Worm (Caenorhabditis elegans) whole organism, L4/young adult: Measurements from ENCODE around the gene F35A5.2.
A peak's percentile ranks its signal among the peaks of the same experiment; 100 is the strongest.

ENCODE experiments used
- W03F9.2 ChIP-seq: fragments of 150-350 bp; optimal IDR thresholded peaks from 2 replicates; lab custom pipeline; 2014; ENCODE audit warnings: missing biosample characterization, missing genetic modification characterization
- dao-5 ChIP-seq: sonication (generic microtip); optimal IDR thresholded peaks from 2 replicates; lab custom pipeline; 2016; ENCODE audit warnings: missing genotype, missing genetic modification characterization, moderate library complexity, missing compliant biosample characterization
- him-1 ChIP-seq: sonication (generic microtip); optimal IDR thresholded peaks from 2 replicates; lab custom pipeline; 2016; ENCODE audit warnings: missing genotype, missing genetic modification reagents, missing genetic modification characterization, missing compliant biosample characterization

The F35A5.2 gene

ce11 chrX:3785111-3785808 is 19.7 kb upstream of the F35A5.2 start:
- no peak for TF ChIP-seq W03F9.2 (tag; lab: Kevin White, UChicago)
- no peak for TF ChIP-seq dao-5 (tag; lab: Kevin White, UChicago)
- no peak for TF ChIP-seq him-1

- TF ChIP-seq W03F9.2 (tag; lab: Kevin White, UChicago) (no peak), him-1 (no peak), dao-5 (tag; lab: Kevin White, UChicago) (no peak)
Measured at ce11 chrX:3787431-3788076, 17.4 kb upstream of the F35A5.2 start, which contains the start of gene pmpl-1. Gene pmpl-1, plus strand, starts transcription at chrX:3788026.

ce11 chrX:3788483-3788882 is 16.5 kb upstream of the F35A5.2 start:
- no peak for TF ChIP-seq W03F9.2 (tag; lab: Kevin White, UChicago)
- no peak for TF ChIP-seq him-1
- no peak for TF ChIP-seq dao-5 (tag; lab: Kevin White, UChicago)

ce11 chrX:3791098-3791497 is 13.8 kb upstream of the F35A5.2 start:
- no peak for TF ChIP-seq W03F9.2 (tag; lab: Kevin White, UChicago)
- no peak for TF ChIP-seq him-1
- no peak for TF ChIP-seq dao-5 (tag; lab: Kevin White, UChicago)

ce11 chrX:3792715-3793114 is 12.2 kb upstream of the F35A5.2 start, which contains the start of gene idpp-5:
Gene idpp-5, minus strand, starts transcription at chrX:3792815.
- TF ChIP-seq him-1, result no peak
- TF ChIP-seq dao-5 (tag; lab: Kevin White, UChicago), result no peak
- no peak for TF ChIP-seq W03F9.2 (tag; lab: Kevin White, UChicago)

- TF ChIP-seq dao-5 (tag; lab: Kevin White, UChicago), result peak; percentile 32
- peak; percentile 21 for TF ChIP-seq him-1
- TF ChIP-seq W03F9.2 (tag; lab: Kevin White, UChicago), result no peak
Measured at ce11 chrX:3793389-3793788, 11.5 kb upstream of the F35A5.2 start.

- TF ChIP-seq W03F9.2 (tag; lab: Kevin White, UChicago), result no peak
- no peak for TF ChIP-seq him-1
- no peak for TF ChIP-seq dao-5 (tag; lab: Kevin White, UChicago)
Measured at ce11 chrX:3794161-3794560, 10.8 kb upstream of the F35A5.2 start.

ce11 chrX:3795642-3796041 is 9.3 kb upstream of the F35A5.2 start, which contains the start of gene F35A5.5:
Gene F35A5.5, minus strand, starts transcription at chrX:3795742.
- TF ChIP-seq W03F9.2 (tag; lab: Kevin White, UChicago) (no peak), him-1 (no peak), dao-5 (tag; lab: Kevin White, UChicago) (no peak)

- TF ChIP-seq him-1, result no peak
- no peak for TF ChIP-seq dao-5 (tag; lab: Kevin White, UChicago)
- no peak for TF ChIP-seq W03F9.2 (tag; lab: Kevin White, UChicago)
Measured at ce11 chrX:3797882-3798281, 7.1 kb upstream of the F35A5.2 start, which contains the start of gene abu-10. Gene abu-10, plus strand, starts transcription at chrX:3798182.

ce11 chrX:3798288-3798687 is 6.6 kb upstream of the F35A5.2 start:
- TF ChIP-seq W03F9.2 (tag; lab: Kevin White, UChicago) (no peak), him-1 (no peak)

ce11 chrX:3802743-3803142 is 2.2 kb upstream of the F35A5.2 start:
- TF ChIP-seq W03F9.2 (tag; lab: Kevin White, UChicago), result no peak
- TF ChIP-seq dao-5 (tag; lab: Kevin White, UChicago), result no peak
- TF ChIP-seq him-1, result no peak

- TF ChIP-seq W03F9.2 (tag; lab: Kevin White, UChicago) (peak; percentile 52), dao-5 (tag; lab: Kevin White, UChicago) (no peak), him-1 (peak; percentile 20)
Measured at ce11 chrX:3803314-3803713, 1.6 kb upstream of the F35A5.2 start, which contains the start of gene F35A5.8. Gene F35A5.8, minus strand, starts transcription at chrX:3803464.

ce11 chrX:3807166-3807565 is 2.2 kb downstream of the F35A5.2 start, which contains the start of gene F35A5.1:
Gene F35A5.1, plus strand, starts transcription at chrX:3807466.
- TF ChIP-seq him-1 (no peak), dao-5 (tag; lab: Kevin White, UChicago) (no peak), W03F9.2 (tag; lab: Kevin White, UChicago) (no peak)

ce11 chrX:3814827-3815226 is 9.9 kb downstream of the F35A5.2 start:
- no peak for TF ChIP-seq W03F9.2 (tag; lab: Kevin White, UChicago)
- no peak for TF ChIP-seq dao-5 (tag; lab: Kevin White, UChicago)
- no peak for TF ChIP-seq him-1
